Fruit fly (Drosophila melanogaster): Measurements from ENCODE around the gene Usp12-46.
A peak's percentile ranks its signal among the peaks of the same experiment; 100 is the strongest.

Usp12-46 gene

dm6 chr3R:22816437-22817173 lies 65.9 kb downstream of the Usp12-46 start (continued):
- TF ChIP-seq cwo (GFP tag; optimal IDR thresholded peaks at IDR 0.05), result no peak
- TF ChIP-seq ATbp (GFP tag; optimal IDR thresholded peaks at IDR 0.05), result no peak
- no peak for TF ChIP-seq CG31224 (GFP tag; IDR thresholded peaks at IDR 0.05)
- no peak for TF ChIP-seq CG5180 (GFP tag; optimal IDR thresholded peaks at IDR 0.05)
- no peak for TF ChIP-seq pfk (GFP tag; optimal IDR thresholded peaks at IDR 0.05)
- TF ChIP-seq gce (GFP tag; IDR thresholded peaks at IDR 0.05), result no peak
- TF ChIP-seq CG13894 (tag; optimal IDR thresholded peaks at IDR 0.05), result no peak
- no peak for TF ChIP-seq sna (GFP tag; IDR thresholded peaks at IDR 0.05; ENCODE audit: partially characterized antibody)
- no peak for TF ChIP-seq CG12942 (GFP tag; optimal IDR thresholded peaks at IDR 0.05)
- TF ChIP-seq Kr (GFP tag; optimal IDR thresholded peaks at IDR 0.05), result no peak
- TF ChIP-seq Stat92E (GFP tag; optimal IDR thresholded peaks at IDR 0.05), result no peak
- no peak for TF ChIP-seq CG43689 (GFP tag; IDR thresholded peaks at IDR 0.05)
- no peak for TF ChIP-seq CG33213 (GFP tag; optimal IDR thresholded peaks at IDR 0.05)
- no peak for TF ChIP-seq CG3726 (GFP tag; IDR thresholded peaks at IDR 0.05)
- TF ChIP-seq br (optimal IDR thresholded peaks at IDR 0.05), result no peak
- TF ChIP-seq CG10209 (GFP tag; optimal IDR thresholded peaks at IDR 0.05), result no peak
- TF ChIP-seq CG2712 (tag; optimal IDR thresholded peaks at IDR 0.05), result no peak
- peak; percentile 62 for TF ChIP-seq CG8765 (GFP tag; IDR thresholded peaks at IDR 0.05)
- no peak for TF ChIP-seq pzg (GFP tag; optimal IDR thresholded peaks at IDR 0.05)
- no peak for TF ChIP-seq Mrtf (GFP tag; IDR thresholded peaks at IDR 0.05)
- TF ChIP-seq Drgx (GFP tag; IDR thresholded peaks at IDR 0.05), result peak; percentile 67
- 0 out of 3 replicates have a peak, but pooled peaks have one; percentile 42 for TF ChIP-seq row (GFP tag; IDR thresholded peaks at IDR 0.05)
- TF ChIP-seq vvl (GFP tag; IDR thresholded peaks at IDR 0.05), result peak; percentile 66
- no peak for TF ChIP-seq gcm (GFP tag; optimal IDR thresholded peaks at IDR 0.05)
- TF ChIP-seq CG34224 (GFP tag; IDR thresholded peaks at IDR 0.05; ENCODE audit: partially characterized antibody), result no peak
- TF ChIP-seq mam (GFP tag; optimal IDR thresholded peaks at IDR 0.05), result no peak
- no peak for TF ChIP-seq Nf-YA (GFP tag; IDR thresholded peaks at IDR 0.05)
- TF ChIP-seq Meics (GFP tag; optimal IDR thresholded peaks at IDR 0.05), result no peak
- no peak for TF ChIP-seq Dek (tag; optimal IDR thresholded peaks at IDR 0.05)
- TF ChIP-seq CG15601 (tag; optimal IDR thresholded peaks at IDR 0.05), result no peak
- TF ChIP-seq CG5953 (GFP tag; IDR thresholded peaks at IDR 0.05), result no peak
- TF ChIP-seq CG18011 (GFP tag; optimal IDR thresholded peaks at IDR 0.05), result no peak
- no peak for TF ChIP-seq prd (optimal IDR thresholded peaks at IDR 0.05)
- TF ChIP-seq prd (GFP tag; IDR thresholded peaks at IDR 0.05), result peak; percentile 84
- no peak for TF ChIP-seq PHDP (tag; optimal IDR thresholded peaks at IDR 0.05)
- no peak for TF ChIP-seq oc (tag; optimal IDR thresholded peaks at IDR 0.05)
- TF ChIP-seq bsh (GFP tag; optimal IDR thresholded peaks at IDR 0.05), result no peak
- no peak for TF ChIP-seq slou (GFP tag; optimal IDR thresholded peaks at IDR 0.05)
- no peak for TF ChIP-seq wor (GFP tag; IDR thresholded peaks at IDR 0.05)
- TF ChIP-seq nau (GFP tag; optimal IDR thresholded peaks at IDR 0.05), result no peak
- no peak for TF ChIP-seq CG9609 (GFP tag; optimal IDR thresholded peaks at IDR 0.05)
- no peak for TF ChIP-seq CG4328 (GFP tag; optimal IDR thresholded peaks at IDR 0.05)
- no peak for TF ChIP-seq CG34422 (GFP tag; IDR thresholded peaks at IDR 0.05)
- TF ChIP-seq Neu2 (GFP tag; optimal IDR thresholded peaks at IDR 0.05; ENCODE audit: borderline replicate concordance), result no peak
- TF ChIP-seq CrebB (tag; optimal IDR thresholded peaks at IDR 0.05), result no peak
- no peak for TF ChIP-seq CG7745 (tag; optimal IDR thresholded peaks at IDR 0.05)
- no peak for TF ChIP-seq CG6254 (GFP tag; optimal IDR thresholded peaks at IDR 0.05)
- TF ChIP-seq CG12659 (GFP tag; optimal IDR thresholded peaks at IDR 0.05), result no peak
- TF ChIP-seq Usf (GFP tag; optimal IDR thresholded peaks at IDR 0.05), result no peak
- TF ChIP-seq CG9727 (GFP tag; optimal IDR thresholded peaks at IDR 0.05), result peak; percentile 20

Measured in whole organism, embryonic.